Worm (Caenorhabditis elegans) whole organism, L4 larva: Measurements from ENCODE around the gene T23B12.5.

Experiments
- T20F7.1 ChIP-seq: fragments of 200-800 bp; sonication (Bioruptor generic); optimal IDR thresholded peaks from 2 replicates; lab custom pipeline; 2018; ENCODE audit warnings: mild to moderate bottlenecking, missing genetic modification characterization, missing compliant biosample characterization
- aha-1 ChIP-seq: fragments of 150-350 bp; peaks from one replicate; lab custom pipeline; 2014; ENCODE audit warnings: missing biosample characterization, missing genetic modification characterization
- ceh-32 ChIP-seq: sonication (generic microtip); optimal IDR thresholded peaks from 2 replicates; lab custom pipeline; 2016; ENCODE audit warnings: mild to moderate bottlenecking, missing genetic modification characterization, missing compliant biosample characterization; ENCODE audit not compliant: poor library complexity
- daf-16 ChIP-seq, 3 experiments: sonication (generic microtip); optimal IDR thresholded peaks; 2 replicates each; lab custom pipeline; 2016 to 2017; ENCODE audit warnings: missing genetic modification characterization in 3 of 3, missing genetic modification reagents in 3 of 3, mild to moderate bottlenecking in 2 of 3, missing compliant biosample characterization in 2 of 3, missing biosample characterization in 1 of 3, moderate library complexity in 1 of 3
- dmd-6 ChIP-seq: fragments of 200-800 bp; sonication (Bioruptor generic); IDR thresholded peaks from 2 replicates; pipeline ENCODE4 v1.3.6; 2022; ENCODE audit warnings: missing genetic modification reagents, missing genetic modification characterization, missing compliant biosample characterization
- dve-1 ChIP-seq: sonication (generic microtip); optimal IDR thresholded peaks from 2 replicates; lab custom pipeline; 2017; ENCODE audit warnings: antibody characterized with exemption, mild to moderate bottlenecking, missing genetic modification characterization, missing compliant biosample characterization; ENCODE audit not compliant: insufficient read depth
- egl-43 ChIP-seq: fragments of 200-800 bp; sonication (Bioruptor generic); IDR thresholded peaks from 2 replicates; pipeline ENCODE4 v1.3.6; 2022; ENCODE audit warnings: missing genetic modification reagents, missing genetic modification characterization, missing compliant biosample characterization
- fkh-10 ChIP-seq: fragments of 150-350 bp; optimal IDR thresholded peaks from 2 replicates; lab custom pipeline; 2014; ENCODE audit warnings: missing biosample characterization, missing genetic modification reagents, missing genetic modification characterization
- fos-1 ChIP-seq: fragments of 150-350 bp; optimal IDR thresholded peaks from 2 replicates; lab custom pipeline; 2014; ENCODE audit warnings: missing biosample characterization, missing genetic modification characterization
- hif-1 ChIP-seq, 2 experiments: sonication (generic microtip); optimal IDR thresholded peaks; 2 replicates each; lab custom pipeline; 2016 to 2017; ENCODE audit warnings: missing compliant biosample characterization in 2 of 2, missing genetic modification characterization in 2 of 2, missing genetic modification reagents in 2 of 2, missing genotype in 2 of 2, mild to moderate bottlenecking in 1 of 2
- hlh-11 ChIP-seq: fragments of 200-800 bp; sonication (Bioruptor generic); optimal IDR thresholded peaks from 2 replicates; lab custom pipeline; 2018; ENCODE audit warnings: mild to moderate bottlenecking, missing genetic modification characterization, missing compliant biosample characterization
- hlh-30 ChIP-seq: sonication (generic microtip); optimal IDR thresholded peaks from 2 replicates; lab custom pipeline; 2017; ENCODE audit warnings: antibody characterized with exemption, mild to moderate bottlenecking, missing genetic modification characterization, missing compliant biosample characterization; ENCODE audit not compliant: insufficient read depth
- lin-1 ChIP-seq: fragments of 200-800 bp; sonication (Bioruptor generic); IDR thresholded peaks from 2 replicates; pipeline ENCODE4 v1.3.6; 2022; ENCODE audit warnings: missing genetic modification reagents, missing genetic modification characterization, missing compliant biosample characterization
- lin-13 ChIP-seq: fragments of 150-350 bp; optimal IDR thresholded peaks from 2 replicates; lab custom pipeline; 2014; ENCODE audit warnings: missing biosample characterization, missing genetic modification reagents, missing genetic modification characterization
- lin-29 ChIP-seq: fragments of 200-800 bp; sonication (Bioruptor generic); IDR thresholded peaks from 2 replicates; pipeline ENCODE4 v1.3.6; 2022; ENCODE audit warnings: missing genetic modification reagents, missing genetic modification characterization, missing compliant biosample characterization
- lir-3 ChIP-seq: sonication (generic microtip); optimal IDR thresholded peaks from 2 replicates; lab custom pipeline; 2016; ENCODE audit warnings: mild to moderate bottlenecking, missing genetic modification characterization, missing compliant biosample characterization
- lsy-2 ChIP-seq, 2 experiments: fragments of 150-350 bp in 1 of 2; sonication (generic microtip) in 1 of 2; optimal IDR thresholded peaks; 2 replicates each; lab custom pipeline; 2014 to 2017; ENCODE audit warnings: missing biosample characterization in 2 of 2, missing genetic modification characterization in 2 of 2
- madf-9 ChIP-seq: fragments of 200-800 bp; sonication (Bioruptor generic); conservative IDR thresholded peaks from 2 replicates; pipeline ENCODE4 v1.3.6; 2022; ENCODE audit warnings: missing genetic modification reagents, missing genetic modification characterization, missing compliant biosample characterization
- mdl-1 ChIP-seq, 2 experiments: fragments of 150-350 bp in 1 of 2; sonication (generic microtip) in 1 of 2; optimal IDR thresholded peaks; 2 replicates each; lab custom pipeline; 2014 to 2017; ENCODE audit warnings: missing biosample characterization in 2 of 2, missing genetic modification characterization in 2 of 2
- mep-1 ChIP-seq: fragments of 150-350 bp; sonication (generic microtip); optimal IDR thresholded peaks from 3 replicates; lab custom pipeline; 2014; ENCODE audit warnings: missing biosample characterization, missing genetic modification characterization
- mxl-2 ChIP-seq: fragments of 200-800 bp; sonication (Bioruptor generic); conservative IDR thresholded peaks from 2 replicates; pipeline ENCODE4 v1.3.6; 2022; ENCODE audit warnings: missing genetic modification reagents, missing genetic modification characterization, missing compliant biosample characterization
- nhr-102 ChIP-seq: sonication (generic microtip); optimal IDR thresholded peaks from 2 replicates; lab custom pipeline; 2016; ENCODE audit warnings: mild to moderate bottlenecking, missing genetic modification characterization, moderate library complexity, missing compliant biosample characterization
- nhr-237 ChIP-seq: sonication (generic microtip); optimal IDR thresholded peaks from 2 replicates; lab custom pipeline; 2017; ENCODE audit warnings: missing biosample characterization, missing genetic modification characterization
- nhr-28 ChIP-seq: fragments of 150-350 bp; optimal IDR thresholded peaks from 2 replicates; lab custom pipeline; 2014; ENCODE audit warnings: missing biosample characterization, missing genetic modification characterization
- nhr-48 ChIP-seq: sonication (generic microtip); optimal IDR thresholded peaks from 2 replicates; lab custom pipeline; 2016; ENCODE audit warnings: mild to moderate bottlenecking, missing genetic modification characterization, missing compliant biosample characterization
- nhr-77 ChIP-seq: fragments of 150-350 bp; optimal IDR thresholded peaks from 2 replicates; lab custom pipeline; 2014; ENCODE audit warnings: missing biosample characterization, missing genetic modification characterization
- php-3 ChIP-seq: fragments of 200-800 bp; sonication (Bioruptor generic); IDR thresholded peaks from 2 replicates; pipeline ENCODE4 v1.3.6; 2022; ENCODE audit warnings: missing genetic modification reagents, missing genetic modification characterization, missing compliant biosample characterization
- pqm-1 ChIP-seq: sonication (generic microtip); optimal IDR thresholded peaks from 2 replicates; lab custom pipeline; 2017; ENCODE audit warnings: missing biosample characterization, missing genetic modification characterization
- snpc-4 ChIP-seq: fragments of 150-350 bp; optimal IDR thresholded peaks from 2 replicates; lab custom pipeline; 2014; ENCODE audit warnings: missing biosample characterization, missing genetic modification characterization
- tra-1 ChIP-seq: fragments of 200-800 bp; sonication (Bioruptor generic); IDR thresholded peaks from 2 replicates; pipeline ENCODE4 v1.3.6; 2022; ENCODE audit warnings: missing genetic modification reagents, missing genetic modification characterization, missing compliant biosample characterization
- unc-62 ChIP-seq, 3 experiments: fragments of 150-350 bp in 1 of 3; sonication (generic microtip); optimal IDR thresholded peaks in 2 of 3; peaks in 1 of 3; 1 replicate in 1 of 3; 2 replicates in 2 of 3; lab custom pipeline; 2014 to 2017; ENCODE audit warnings: missing biosample characterization in 3 of 3, missing genetic modification characterization in 3 of 3, missing genetic modification reagents in 3 of 3, missing genotype in 1 of 3

Gene T23B12.5

ce11 chrV:8403152-8403551, 44.7 kb downstream of the T23B12.5 start (continued):
- no peak for TF ChIP-seq lin-13 (GFP tag; lab: Kevin White, UChicago)
- TF ChIP-seq, all 104 proteins: peak for 14

- TF ChIP-seq nhr-77 (tag; lab: Kevin White, UChicago), result peak; percentile 22
- TF ChIP-seq hif-1 (tag; optimal IDR thresholded peaks at IDR 0.05; lab: Kevin White, UChicago), result no peak
- TF ChIP-seq nhr-48, result peak; percentile 17
- TF ChIP-seq nhr-237 (tag; lab: Kevin White, UChicago), result no peak
- TF ChIP-seq nhr-102 (tag; lab: Kevin White, UChicago), result peak; percentile 0
- peak; percentile 26 for TF ChIP-seq T20F7.1 (GFP tag; lab: Kevin White, UChicago)
- peak in 1 of 2 experiments; percentile 25 for TF ChIP-seq mdl-1 (tag; optimal IDR thresholded peaks at IDR 0.05; lab: Kevin White, UChicago)
- TF ChIP-seq lin-29 (GFP tag; lab: Robert Waterston, UW), result no peak
- TF ChIP-seq dmd-6 (GFP tag; lab: Robert Waterston, UW), result peak; percentile 88
- peak; percentile 86 for TF ChIP-seq pqm-1
- no peak for TF ChIP-seq tra-1 (GFP tag; lab: Robert Waterston, UW)
- no peak for TF ChIP-seq fkh-10 (GFP tag; lab: Kevin White, UChicago)
- peak; percentile 25 for TF ChIP-seq mep-1 (tag; lab: Kevin White, UChicago)
- TF ChIP-seq egl-43 (GFP tag; lab: Robert Waterston, UW), result no peak
- TF ChIP-seq hlh-30 (tag; lab: Kevin White, UChicago), result peak; percentile 61
- no peak for TF ChIP-seq daf-16 (GFP tag; optimal IDR thresholded peaks at IDR 0.05; lab: Kevin White, UChicago)
- peak; percentile 85 for TF ChIP-seq daf-16 (tag; optimal IDR thresholded peaks at IDR 0.05; lab: Kevin White, UChicago)
- TF ChIP-seq aha-1 (tag; lab: Kevin White, UChicago), result no peak
- no peak for TF ChIP-seq fos-1
- TF ChIP-seq madf-9, result no peak
- TF ChIP-seq mxl-2 (GFP tag; lab: Robert Waterston, UW), result no peak
- TF ChIP-seq dve-1 (tag; lab: Kevin White, UChicago), result peak; percentile 78
- TF ChIP-seq lsy-2 (tag; optimal IDR thresholded peaks at IDR 0.05; lab: Kevin White, UChicago), result peak in 1 of 2 experiments; percentile 16
- 0 out of 2 replicates have a peak, but pooled peaks have one; percentile 44 for TF ChIP-seq lin-1 (GFP tag; lab: Robert Waterston, UW)
- peak; percentile 96 for TF ChIP-seq php-3 (GFP tag; lab: Robert Waterston, UW)
- TF ChIP-seq hlh-11 (tag; lab: Kevin White, UChicago), result peak; percentile 74
- no peak for TF ChIP-seq lir-3 (tag; lab: Kevin White, UChicago)
These were observed 45.4 kb downstream of the T23B12.5 start, which contains the start of gene F52E1.9 for ce11 chrV:8402392-8402791. F52E1.9 (minus strand) TSS chrV:8402669.

DNA sequence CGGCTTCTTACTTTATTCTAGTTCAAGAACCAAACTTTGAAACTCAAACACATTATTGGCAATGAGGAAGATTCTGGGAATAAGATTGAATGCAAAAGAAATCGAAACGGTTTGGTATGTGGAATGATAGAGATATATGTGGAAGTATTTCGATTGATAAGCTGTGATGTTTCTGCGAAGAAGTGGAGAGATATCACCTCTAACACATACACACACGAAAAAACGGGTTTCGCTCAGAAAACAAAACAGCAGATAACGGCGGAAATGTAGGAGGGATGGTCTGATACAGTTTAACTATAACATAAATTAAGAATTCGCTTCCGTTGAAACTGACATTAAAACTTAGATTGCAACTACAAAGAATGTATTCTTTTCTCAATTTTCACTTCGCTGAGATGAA, 46.6 kb downstream of the T23B12.5 start:
- TF ChIP-seq nhr-28 (tag; lab: Kevin White, UChicago), result peak; percentile 52
- peak in 1 of 2 experiments; percentile 45 for TF ChIP-seq unc-62 (GFP tag; optimal IDR thresholded peaks at IDR 0.05 in 1 of 2; lab: Kevin White, UChicago)
- no peak for TF ChIP-seq unc-62 (tag; optimal IDR thresholded peaks at IDR 0.05; lab: Kevin White, UChicago)
- no peak for TF ChIP-seq ceh-32 (tag; lab: Kevin White, UChicago)
- TF ChIP-seq snpc-4 (tag; lab: Kevin White, UChicago), result no peak

DNA sequence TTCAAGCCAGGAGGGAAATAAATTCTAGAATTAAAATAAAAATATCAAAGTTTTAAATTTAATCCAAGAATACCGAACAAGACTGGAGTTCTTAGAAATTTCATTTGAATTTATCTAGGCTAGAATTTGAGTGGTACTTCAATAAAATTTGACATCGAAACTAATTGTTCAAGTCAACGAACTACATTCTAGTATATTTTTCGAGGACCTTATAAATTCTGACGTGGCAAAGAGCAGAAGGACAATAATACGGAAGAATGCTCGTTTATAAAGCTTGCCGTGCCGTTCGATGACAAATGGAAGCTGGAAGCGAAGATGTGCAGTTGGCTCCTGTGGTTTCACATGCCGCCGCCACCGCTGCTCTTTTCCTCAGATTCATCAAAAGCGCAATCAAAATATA, 47.0 kb downstream of the T23B12.5 start:
- no peak for TF ChIP-seq tra-1 (GFP tag; lab: Robert Waterston, UW)
- TF ChIP-seq aha-1 (tag; lab: Kevin White, UChicago), result peak; percentile 92
